Fruit fly (Drosophila melanogaster): ENCODE data around the gene CG2604.

The CG2604 gene

DNA sequence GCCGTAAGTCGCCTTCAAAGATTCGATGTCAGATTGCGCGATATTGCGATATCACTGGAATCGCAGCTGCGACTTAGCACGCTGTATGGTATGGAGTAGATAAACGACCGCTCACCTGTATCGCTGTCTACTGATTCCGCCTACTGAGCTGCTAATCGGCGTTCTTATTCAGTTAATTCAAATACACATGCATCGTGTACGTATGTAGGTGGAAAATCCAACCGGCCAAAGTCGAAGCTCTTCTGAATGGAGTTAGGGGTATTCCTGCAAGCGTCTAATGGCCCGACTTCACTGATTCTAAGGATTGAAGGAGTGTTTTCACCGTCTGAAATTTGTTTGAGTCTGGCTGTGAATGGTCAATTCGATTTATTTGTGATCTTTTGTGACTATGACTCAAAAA, at the start of gene CG2604:
Gene CG2604 (minus strand): TSS at position 231 of the 400 bp plus-strand sequence.
- TF ChIP-seq Myb (GFP tag; optimal IDR thresholded peaks at IDR 0.05) (peak; percentile 23), Drgx (GFP tag; IDR thresholded peaks at IDR 0.05) (peak; percentile 50), nom (GFP tag; optimal IDR thresholded peaks at IDR 0.05) (peak; percentile 86), salm (tag; optimal IDR thresholded peaks at IDR 0.05) (no peak), BEAF-32 (GFP tag; optimal IDR thresholded peaks at IDR 0.05) (peak; percentile 2), Dfd (GFP tag; optimal IDR thresholded peaks at IDR 0.05) (peak in 1 of 2 experiments; percentile 28), gfzf (GFP tag; optimal IDR thresholded peaks at IDR 0.05) (peak; percentile 31), HmgZ (tag; optimal IDR thresholded peaks at IDR 0.05) (peak; percentile 10), bbx (GFP tag; IDR thresholded peaks at IDR 0.05; ENCODE audit: partially characterized antibody) (no peak), cg (GFP tag; optimal IDR thresholded peaks at IDR 0.05) (peak; percentile 26), row (GFP tag; IDR thresholded peaks at IDR 0.05) (peak; percentile 68), CG17802 (tag; optimal IDR thresholded peaks at IDR 0.05) (peak; percentile 55), CG9932 (GFP tag; IDR thresholded peaks at IDR 0.05) (no peak), pfk (GFP tag; optimal IDR thresholded peaks at IDR 0.05) (no peak), grn (GFP tag; optimal IDR thresholded peaks at IDR 0.05) (peak; percentile 82), Med (GFP tag) (peak; percentile 74), Fer1 (GFP tag; optimal IDR thresholded peaks at IDR 0.05) (no peak), Pdp1 (GFP tag; optimal IDR thresholded peaks at IDR 0.05) (no peak), ssp (GFP tag; IDR thresholded peaks at IDR 0.05) (peak; percentile 94), sob (GFP tag; IDR thresholded peaks at IDR 0.05) (0 out of 2 replicates have a peak, but pooled peaks have one; percentile 13), bab2 (GFP tag; optimal IDR thresholded peaks at IDR 0.05) (no peak), CG15269 (tag; optimal IDR thresholded peaks at IDR 0.05) (no peak), CG2199 (GFP tag; IDR thresholded peaks at IDR 0.05) (0 out of 3 replicates have a peak, but pooled peaks have one; percentile 28), mirr (GFP tag; optimal IDR thresholded peaks at IDR 0.05) (peak; percentile 31), CG15514 (GFP tag; optimal IDR thresholded peaks at IDR 0.05) (peak; percentile 61), Eip74EF (GFP tag; optimal IDR thresholded peaks at IDR 0.05) (peak in 1 of 2 experiments; percentile 57), chinmo (GFP tag; IDR thresholded peaks at IDR 0.05; ENCODE audit: partially characterized antibody) (no peak), MBD-R2 (GFP tag; IDR thresholded peaks at IDR 0.05) (peak; percentile 29; the same call in 1 of the 2 replicates), CG30020 (tag; optimal IDR thresholded peaks at IDR 0.05) (peak; percentile 79), CG3995 (GFP tag; optimal IDR thresholded peaks at IDR 0.05) (peak; percentile 65), CG7357 (GFP tag; IDR thresholded peaks at IDR 0.05) (peak; percentile 92), exex (tag; optimal IDR thresholded peaks at IDR 0.05) (peak; percentile 49), CG34376 (GFP tag; optimal IDR thresholded peaks at IDR 0.05) (peak; percentile 35), sug (tag; optimal IDR thresholded peaks at IDR 0.05) (peak; percentile 23), gcm2 (GFP tag; optimal IDR thresholded peaks at IDR 0.05) (no peak), wek (GFP tag; optimal IDR thresholded peaks at IDR 0.05) (peak; percentile 87), CG32532 (GFP tag; IDR thresholded peaks at IDR 0.05) (0 out of 2 replicates have a peak, but pooled peaks have one; percentile 44), br (optimal IDR thresholded peaks at IDR 0.05) (no peak), CG1024 (GFP tag; IDR thresholded peaks at IDR 0.05) (peak; percentile 53), CG1603 (tag; optimal IDR thresholded peaks at IDR 0.05) (peak; percentile 31), pzg (GFP tag; optimal IDR thresholded peaks at IDR 0.05) (peak; percentile 45), Elba2 (GFP tag; optimal IDR thresholded peaks at IDR 0.05) (peak; percentile 50)
